Worm (Caenorhabditis elegans): ENCODE measurements around the gene Y57G11C.40.

DNA sequence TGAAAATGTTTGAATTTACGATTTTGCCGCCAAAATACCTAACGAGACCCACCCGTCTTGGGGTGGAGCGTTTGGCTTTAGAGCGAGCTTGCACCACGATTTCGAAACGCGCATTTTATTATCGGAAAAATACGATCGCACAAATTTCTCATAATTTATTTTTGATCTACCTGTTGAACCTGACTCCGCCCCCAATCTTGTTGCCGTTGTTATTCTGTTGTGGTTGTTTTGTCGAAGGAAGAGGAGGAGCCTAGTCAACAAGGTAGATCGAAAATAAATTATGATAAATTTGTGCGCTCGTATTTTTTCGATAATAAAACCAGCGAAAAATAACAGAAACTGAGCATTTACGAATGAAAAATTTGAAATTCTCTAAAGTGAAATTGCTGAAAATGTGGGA lies 45.1 kb downstream of the Y57G11C.40 start:
- no peak for TF ChIP-seq ceh-48 (tag; optimal IDR thresholded peaks at IDR 0.05)
- TF ChIP-seq tbx-2 (tag; optimal IDR thresholded peaks at IDR 0.05): no peak
- no peak for TF ChIP-seq sdc-2 (tag; optimal IDR thresholded peaks at IDR 0.05)
- TF ChIP-seq hlh-13 (GFP tag; optimal IDR thresholded peaks at IDR 0.05): no peak
- no peak for TF ChIP-seq ceh-34 (tag; optimal IDR thresholded peaks at IDR 0.05)
- no peak for TF ChIP-seq ttx-3 (tag; optimal IDR thresholded peaks at IDR 0.05)
- no peak for TF ChIP-seq ceh-9 (tag; optimal IDR thresholded peaks at IDR 0.05)
- TF ChIP-seq pha-4 (tag; optimal IDR thresholded peaks at IDR 0.05): no peak
- TF ChIP-seq sox-4 (tag; optimal IDR thresholded peaks at IDR 0.05): no peak
- no peak for TF ChIP-seq unc-55 (GFP tag; optimal IDR thresholded peaks at IDR 0.05)
- TF ChIP-seq fax-1 (tag; optimal IDR thresholded peaks at IDR 0.05): no peak
- no peak for TF ChIP-seq hlh-8 (tag; optimal IDR thresholded peaks at IDR 0.05)
- no peak for TF ChIP-seq odd-2 (tag; optimal IDR thresholded peaks at IDR 0.05)

Measured in whole organism, late embryonic.